Worm (Caenorhabditis elegans): ENCODE measurements around the gene sec-16A.1.
A peak's percentile ranks its signal among the peaks of the same experiment; 100 is the strongest.
"Not testable (repeated sequence)": the region's sequence is repeated elsewhere in the genome, so short reads cannot be mapped to it uniquely, and the experiment has no call there.

- TF ChIP-seq ztf-29 (GFP tag; IDR thresholded peaks at IDR 0.05) (peak; percentile 28; the same call in 1 of the 2 replicates), ztf-23 (GFP tag; IDR thresholded peaks at IDR 0.05) (0 out of 2 replicates have a peak, but pooled peaks have one; percentile 49), flt-1 (GFP tag; IDR thresholded peaks at IDR 0.05) (peak; percentile 87), T22C8.4 (GFP tag; IDR thresholded peaks at IDR 0.05) (0 out of 2 replicates have a peak, but pooled peaks have one; percentile 34)
- not testable (repeated sequence) for TF ChIP-seq tab-1 (GFP tag; IDR thresholded peaks at IDR 0.05); ref-1 (GFP tag; conservative IDR thresholded peaks at IDR 0.05); cog-1 (tag; optimal IDR thresholded peaks at IDR 0.05)
These were observed 14.7 kb upstream of the sec-16A.1 start for ce11 chrIII:9110914-9111313.
